Worm (Caenorhabditis elegans) whole organism, early embryonic: ENCODE measurements around the gene K04C2.3.

ENCODE experiments used
- B0310.2 ChIP-seq: sonication (generic microtip); optimal IDR thresholded peaks from 2 replicates; lab custom pipeline; 2016; ENCODE audit warnings: mild to moderate bottlenecking, missing genetic modification characterization, missing compliant biosample characterization
- aly-1 ChIP-seq: sonication (generic microtip); optimal IDR thresholded peaks from 2 replicates; lab custom pipeline; 2016; ENCODE audit warnings: missing genetic modification characterization, missing compliant biosample characterization
- ama-1 ChIP-seq: fragments of 150-350 bp; optimal IDR thresholded peaks from 2 replicates; lab custom pipeline; 2014
- ceh-36 ChIP-seq: sonication (generic microtip); optimal IDR thresholded peaks from 2 replicates; lab custom pipeline; 2016; ENCODE audit warnings: missing genetic modification characterization, inconsistent platforms, missing compliant biosample characterization
- flt-1 ChIP-seq: fragments of 200-800 bp; sonication (Bioruptor generic); IDR thresholded peaks from 2 replicates; pipeline ENCODE4 v1.3.6; 2022; ENCODE audit warnings: missing genetic modification characterization, missing compliant biosample characterization
- hmbx-1 ChIP-seq: sonication (generic microtip); optimal IDR thresholded peaks from 2 replicates; lab custom pipeline; 2016; ENCODE audit warnings: mild to moderate bottlenecking, missing genetic modification characterization, missing compliant biosample characterization
- sea-1 ChIP-seq: fragments of 200-800 bp; sonication (Bioruptor generic); conservative IDR thresholded peaks from 2 replicates; pipeline ENCODE4 v1.3.6; 2022; ENCODE audit warnings: missing genetic modification characterization, missing compliant biosample characterization
- tbx-11 ChIP-seq: fragments of 200-800 bp; sonication (Bioruptor generic); IDR thresholded peaks from 2 replicates; pipeline ENCODE4 v1.3.6; 2022; ENCODE audit warnings: missing genetic modification characterization, missing compliant biosample characterization
- tra-4 ChIP-seq: sonication (generic microtip); optimal IDR thresholded peaks from 2 replicates; lab custom pipeline; 2017; ENCODE audit warnings: missing genetic modification characterization, missing compliant biosample characterization

DNA sequence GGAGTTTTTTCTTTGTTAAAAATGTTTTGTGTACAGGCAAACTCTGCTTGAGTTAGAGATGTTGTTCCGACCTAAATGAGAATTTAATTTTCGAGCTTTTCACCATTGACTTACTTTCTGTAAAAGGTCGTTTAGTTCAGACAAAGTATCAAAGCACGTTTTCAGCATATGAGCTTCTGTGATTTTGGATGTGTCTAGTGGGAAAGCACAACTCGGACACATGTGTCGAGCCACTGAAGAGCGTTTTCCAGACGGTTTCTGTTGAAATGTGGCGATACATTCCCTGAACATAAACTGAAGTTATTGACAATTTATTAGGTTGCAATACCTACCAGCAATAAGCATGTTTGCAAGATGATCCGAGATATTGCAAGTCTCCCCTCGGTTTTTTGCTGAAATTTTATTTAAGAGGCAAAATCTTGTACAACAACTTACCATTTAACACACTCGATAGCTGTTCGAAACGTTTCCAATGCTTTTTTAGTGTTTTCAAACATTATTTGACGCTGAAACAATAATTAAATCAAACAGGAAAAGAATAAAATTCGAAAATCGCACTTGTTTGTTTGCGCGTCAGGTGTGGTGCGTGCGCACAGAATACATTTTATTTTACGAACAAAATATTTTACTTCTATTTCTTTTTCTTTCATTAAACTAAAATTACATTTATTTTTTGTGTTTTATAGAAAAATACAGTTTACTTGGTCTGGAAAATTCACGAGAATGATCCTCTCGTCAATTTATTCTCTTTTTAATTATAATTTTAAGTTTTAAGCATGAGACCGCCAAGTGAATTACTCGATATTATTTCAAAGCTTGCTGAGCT, 16.3 kb downstream of the K04C2.3 start, which contains the start of the genes brd-1 and K04C2.2:
- TF ChIP-seq aly-1 (tag; lab: Kevin White, UChicago), result no peak
- no peak for TF ChIP-seq ceh-36
- no peak for TF ChIP-seq ama-1 (lab: Kevin White, UChicago)
- no peak for TF ChIP-seq tra-4 (tag; lab: Kevin White, UChicago)
- no peak for TF ChIP-seq sea-1
- TF ChIP-seq B0310.2 (tag; lab: Kevin White, UChicago), result no peak
- no peak for TF ChIP-seq flt-1 (GFP tag; lab: Robert Waterston, UW)
- no peak for TF ChIP-seq hmbx-1 (tag; lab: Kevin White, UChicago)
- TF ChIP-seq tbx-11 (GFP tag; lab: Robert Waterston, UW), result no peak
